Fruit fly (Drosophila melanogaster) whole organism, wandering third instar larva: ENCODE measurements around the gene CG8851.

Experiments used
- Dfd ChIP-seq: fragments of >200 bp; optimal IDR thresholded peaks from 2 replicates; lab custom pipeline; 2017; ENCODE audit warnings: missing biosample characterization, missing genetic modification characterization
- pan ChIP-seq: fragments of >200 bp; optimal IDR thresholded peaks from 2 replicates; lab custom pipeline; 2017
- psq ChIP-seq: fragments of 200-800 bp; sonication (Bioruptor generic); optimal IDR thresholded peaks from 3 replicates; lab custom pipeline; 2017; ENCODE audit warnings: missing biosample characterization, mild to moderate bottlenecking, missing genetic modification characterization, moderate library complexity

- TF ChIP-seq pan (lab: Kevin White, UChicago) (no peak), psq (GFP tag; lab: Kevin White, UChicago) (no peak), Dfd (GFP tag; lab: Kevin White, UChicago) (no peak)
These were observed 37.5 kb downstream of the CG8851 start for dm6 chr2L:3556937-3557336.
